Worm (Caenorhabditis elegans) whole organism, L2 larva: ENCODE results near the gene srw-144.

Source experiments
- F13H6.1 ChIP-seq: sonication (generic microtip); optimal IDR thresholded peaks from 2 replicates; lab custom pipeline; 2016; ENCODE audit warnings: missing genetic modification characterization, missing compliant biosample characterization
- Y55F3AM.14 ChIP-seq: fragments of 200-800 bp; sonication (Bioruptor generic); optimal IDR thresholded peaks from 2 replicates; lab custom pipeline; 2018; ENCODE audit warnings: mild to moderate bottlenecking, missing genetic modification characterization, missing compliant biosample characterization
- aly-2 ChIP-seq: fragments of 150-350 bp; optimal IDR thresholded peaks from 2 replicates; lab custom pipeline; 2014; ENCODE audit warnings: missing biosample characterization, missing genetic modification characterization
- ceh-82 ChIP-seq: fragments of 150-350 bp; optimal IDR thresholded peaks from 2 replicates; lab custom pipeline; 2014; ENCODE audit warnings: missing biosample characterization, missing genetic modification characterization
- elt-1 ChIP-seq: fragments of 150-350 bp; optimal IDR thresholded peaks from 2 replicates; lab custom pipeline; 2014; ENCODE audit warnings: missing biosample characterization, missing genetic modification characterization
- gmeb-1 ChIP-seq: fragments of 150-350 bp; optimal IDR thresholded peaks from 2 replicates; lab custom pipeline; 2014; ENCODE audit warnings: missing biosample characterization, missing genetic modification characterization
- nhr-129 ChIP-seq: fragments of 150-350 bp; optimal IDR thresholded peaks from 2 replicates; lab custom pipeline; 2014; ENCODE audit warnings: missing biosample characterization, missing genetic modification characterization
- nhr-21 ChIP-seq: fragments of 150-350 bp; optimal IDR thresholded peaks from 2 replicates; lab custom pipeline; 2014; ENCODE audit warnings: missing biosample characterization, missing genetic modification characterization
- nhr-237 ChIP-seq: fragments of 150-350 bp; optimal IDR thresholded peaks from 2 replicates; lab custom pipeline; 2014; ENCODE audit warnings: missing biosample characterization, missing genetic modification characterization
- peb-1 ChIP-seq: fragments of 150-350 bp; optimal IDR thresholded peaks from 2 replicates; lab custom pipeline; 2014; ENCODE audit warnings: missing biosample characterization, missing genetic modification characterization
- sem-4 ChIP-seq: fragments of 150-350 bp; optimal IDR thresholded peaks from 2 replicates; lab custom pipeline; 2014; ENCODE audit warnings: missing biosample characterization, missing genetic modification reagents, missing genetic modification characterization
- skn-1 ChIP-seq: sonication (generic microtip); optimal IDR thresholded peaks from 2 replicates; lab custom pipeline; 2017; ENCODE audit warnings: missing biosample characterization, missing genetic modification characterization
- sma-3 ChIP-seq: sonication (generic microtip); optimal IDR thresholded peaks from 2 replicates; lab custom pipeline; 2016; ENCODE audit warnings: missing genetic modification reagents, missing genetic modification characterization, missing compliant biosample characterization
- sma-9 ChIP-seq, 2 experiments: fragments of 150-350 bp in 1 of 2; sonication (generic microtip) in 1 of 2; optimal IDR thresholded peaks; 2 replicates each; lab custom pipeline; 2014 to 2016; ENCODE audit warnings: missing genetic modification characterization in 2 of 2, mild to moderate bottlenecking in 1 of 2, missing biosample characterization in 1 of 2, missing compliant biosample characterization in 1 of 2, missing genetic modification reagents in 1 of 2, moderate library complexity in 1 of 2
- snpc-4 ChIP-seq: fragments of 150-350 bp; optimal IDR thresholded peaks from 2 replicates; lab custom pipeline; 2014; ENCODE audit warnings: missing biosample characterization, missing genetic modification characterization
- unc-39 ChIP-seq: fragments of 150-350 bp; optimal IDR thresholded peaks from 2 replicates; lab custom pipeline; 2014; ENCODE audit warnings: missing biosample characterization, missing genetic modification characterization
- unc-62 ChIP-seq: fragments of 150-350 bp; optimal IDR thresholded peaks from 2 replicates; lab custom pipeline; 2014; ENCODE audit warnings: missing biosample characterization, missing genetic modification reagents, missing genetic modification characterization
- zag-1 ChIP-seq: fragments of 150-350 bp; optimal IDR thresholded peaks from 2 replicates; lab custom pipeline; 2014; ENCODE audit warnings: missing biosample characterization, missing genetic modification characterization
- ztf-4 ChIP-seq: fragments of 150-350 bp; optimal IDR thresholded peaks from 2 replicates; lab custom pipeline; 2014; ENCODE audit warnings: missing biosample characterization, missing genetic modification characterization

Gene srw-144

ce11 chrV:2912901-2913300 lies 47.9 kb downstream of the srw-144 start, which contains the start of gene C31B8.9:
C31B8.9 (minus strand) TSS chrV:2913001.
- TF ChIP-seq aly-2 (no peak), peb-1 (tag; lab: Kevin White, UChicago) (no peak), elt-1 (no peak), unc-62 (GFP tag; lab: Kevin White, UChicago) (no peak)
- TF ChIP-seq, all 48 proteins: peak for 0

ce11 chrV:2909525-2909924 lies 51.3 kb downstream of the srw-144 start, which contains the start of gene zmp-3:
zmp-3 (minus strand) TSS chrV:2909625.
- TF ChIP-seq ztf-4 (tag; lab: Kevin White, UChicago) (no peak), snpc-4 (tag; lab: Kevin White, UChicago) (no peak), sma-9 (GFP tag; optimal IDR thresholded peaks at IDR 0.05; lab: Kevin White, UChicago) (no peak), sma-9 (tag; optimal IDR thresholded peaks at IDR 0.05; lab: Kevin White, UChicago) (no peak), zag-1 (no peak), F13H6.1 (tag; lab: Kevin White, UChicago) (no peak), Y55F3AM.14 (GFP tag; lab: Kevin White, UChicago) (no peak), nhr-237 (tag; lab: Kevin White, UChicago) (no peak), nhr-21 (tag; lab: Kevin White, UChicago) (no peak), gmeb-1 (tag; lab: Kevin White, UChicago) (no peak), sma-3 (GFP tag; lab: Kevin White, UChicago) (no peak), peb-1 (tag; lab: Kevin White, UChicago) (no peak), nhr-129 (tag; lab: Kevin White, UChicago) (no peak), sem-4 (tag; lab: Kevin White, UChicago) (no peak), unc-39 (tag; lab: Kevin White, UChicago) (no peak), skn-1 (tag; lab: Kevin White, UChicago) (no peak), ceh-82 (tag; lab: Kevin White, UChicago) (no peak)
